Worm (Caenorhabditis elegans): ENCODE results near the gene pdcd-2.

DNA sequence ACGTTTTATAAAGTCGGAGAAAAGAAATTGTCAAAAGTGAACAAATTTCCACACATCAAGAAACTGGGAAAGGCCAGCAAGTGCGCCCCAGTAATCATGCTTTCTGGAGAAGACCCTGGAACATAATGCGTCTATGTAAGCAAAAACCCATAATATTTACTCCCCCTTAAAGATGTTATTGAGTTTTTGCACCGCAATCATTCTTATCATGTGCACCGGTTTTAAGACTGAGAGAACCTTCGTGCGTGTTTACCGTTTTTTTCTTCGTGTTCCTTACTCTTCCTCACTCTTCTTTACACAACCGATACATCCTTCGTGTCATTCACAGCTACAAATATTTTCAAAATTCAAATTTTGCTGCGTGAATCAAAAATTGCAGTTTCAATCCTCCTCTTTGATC lies 45.0 kb downstream of the pdcd-2 start:
- TF ChIP-seq klf-2 (GFP tag; conservative IDR thresholded peaks at IDR 0.05) (no peak), flt-1 (GFP tag; IDR thresholded peaks at IDR 0.05) (no peak), cog-1 (tag; optimal IDR thresholded peaks at IDR 0.05) (no peak)
